Fruit fly (Drosophila melanogaster): ENCODE measurements around the gene sds22.

The sds22 gene

DNA sequence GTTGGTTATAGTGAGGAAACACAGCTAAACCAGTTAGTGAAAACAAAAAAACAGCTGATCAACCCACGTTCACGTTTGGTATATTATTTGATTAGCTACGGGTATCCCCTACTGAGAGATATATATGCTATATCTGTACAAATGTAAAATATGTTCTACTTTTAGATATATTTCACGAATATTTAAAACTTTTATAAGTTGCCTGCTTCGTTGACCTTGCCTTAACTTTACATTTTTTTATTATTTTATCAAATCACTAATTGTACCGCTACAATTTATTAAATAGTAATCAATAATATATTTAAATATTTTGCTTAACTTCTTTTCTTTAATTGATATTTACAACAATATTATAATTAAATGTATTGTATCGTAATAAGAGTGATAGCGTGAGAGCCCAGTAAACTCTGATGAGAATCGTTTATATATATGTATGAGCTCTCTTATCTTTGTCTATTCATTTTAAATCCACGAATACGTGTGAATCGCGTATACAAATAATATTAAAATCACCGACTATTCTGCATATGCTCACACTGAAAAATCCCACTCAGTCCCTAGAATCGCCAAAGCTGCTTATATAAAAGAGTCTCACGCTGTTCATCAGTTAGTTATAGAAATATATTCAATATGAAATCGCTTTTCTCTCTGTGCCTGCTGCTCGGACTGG, 21.2 kb downstream of the sds22 start, which contains the start of gene CG42821:
Gene CG42821 (plus strand): TSS at position 620 of the 670 bp plus-strand sequence.
- no peak for TF ChIP-seq Sin3A (optimal IDR thresholded peaks at IDR 0.05)
- TF ChIP-seq insv (optimal IDR thresholded peaks at IDR 0.05) = no peak
- TF ChIP-seq psq (optimal IDR thresholded peaks at IDR 0.05) = no peak
- TF ChIP-seq ttk (optimal IDR thresholded peaks at IDR 0.05) = no peak
- no peak for TF ChIP-seq Myc (optimal IDR thresholded peaks at IDR 0.05)
- TF ChIP-seq h (optimal IDR thresholded peaks at IDR 0.05) = no peak

DNA sequence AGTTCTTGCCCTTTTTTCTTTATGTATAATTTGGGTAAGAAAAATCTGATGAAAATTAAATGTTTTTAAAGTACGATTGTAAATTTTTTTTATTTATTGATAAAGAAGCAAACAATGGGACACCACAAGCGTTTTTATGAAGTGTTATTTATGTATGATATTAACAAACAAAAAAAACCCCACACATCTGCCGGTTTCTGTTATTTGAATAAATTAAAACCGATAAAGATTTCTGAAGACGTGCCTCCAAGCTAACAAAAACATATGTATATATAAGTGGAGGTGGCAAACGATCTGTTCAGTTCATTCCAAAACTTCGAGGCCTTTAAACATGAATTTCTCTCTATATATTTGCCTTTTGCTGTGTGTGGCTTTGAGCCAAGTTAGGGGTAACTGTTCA, 22.2 kb downstream of the sds22 start, which contains the start of gene CG42822:
Gene CG42822 (plus strand): TSS at position 301 of the 400 bp plus-strand sequence.
- TF ChIP-seq insv (optimal IDR thresholded peaks at IDR 0.05) = no peak
- no peak for TF ChIP-seq Myc (optimal IDR thresholded peaks at IDR 0.05)
- no peak for TF ChIP-seq h (optimal IDR thresholded peaks at IDR 0.05)
- TF ChIP-seq ttk (optimal IDR thresholded peaks at IDR 0.05) = no peak
- TF ChIP-seq psq (optimal IDR thresholded peaks at IDR 0.05) = no peak

- no peak for TF ChIP-seq ttk (optimal IDR thresholded peaks at IDR 0.05)
- no peak for TF ChIP-seq psq (optimal IDR thresholded peaks at IDR 0.05)
- TF ChIP-seq insv (optimal IDR thresholded peaks at IDR 0.05) = no peak
- TF ChIP-seq Sin3A (optimal IDR thresholded peaks at IDR 0.05) = no peak
- TF ChIP-seq Myc (optimal IDR thresholded peaks at IDR 0.05) = no peak
- no peak for TF ChIP-seq h (optimal IDR thresholded peaks at IDR 0.05)
These were observed 24.0 kb downstream of the sds22 start, which contains the start of gene CG5866 for dm6 chr3R:17415439-17415838. Gene CG5866, plus strand, starts transcription at chr3R:17415739.

- TF ChIP-seq h (optimal IDR thresholded peaks at IDR 0.05) = no peak
These were observed 25.8 kb downstream of the sds22 start, which contains the start of gene CG33333 for dm6 chr3R:17417167-17417566. Gene CG33333, plus strand, starts transcription at chr3R:17417467.

- TF ChIP-seq Myc (optimal IDR thresholded peaks at IDR 0.05) (no peak), insv (optimal IDR thresholded peaks at IDR 0.05) (no peak)
These were observed 27.1 kb downstream of the sds22 start, which contains the start of gene CG42834 for dm6 chr3R:17418459-17418858. Gene CG42834, plus strand, starts transcription at chr3R:17418759.

- no peak for TF ChIP-seq h (optimal IDR thresholded peaks at IDR 0.05)
- no peak for TF ChIP-seq Sin3A (optimal IDR thresholded peaks at IDR 0.05)
- TF ChIP-seq ttk (optimal IDR thresholded peaks at IDR 0.05) = no peak
- no peak for TF ChIP-seq psq (optimal IDR thresholded peaks at IDR 0.05)
- no peak for TF ChIP-seq Myc (optimal IDR thresholded peaks at IDR 0.05)
- TF ChIP-seq insv (optimal IDR thresholded peaks at IDR 0.05) = no peak
These were observed 28.9 kb downstream of the sds22 start, which contains the start of gene CG42835 for dm6 chr3R:17420338-17420737. Gene CG42835, plus strand, starts transcription at chr3R:17420638.

dm6 chr3R:17422102-17422501, 30.7 kb downstream of the sds22 start, which contains the start of gene CG14332:
Gene CG14332, minus strand, starts transcription at chr3R:17422202.
- TF ChIP-seq h (optimal IDR thresholded peaks at IDR 0.05) (no peak), insv (optimal IDR thresholded peaks at IDR 0.05) (no peak), Sin3A (optimal IDR thresholded peaks at IDR 0.05) (no peak), ttk (optimal IDR thresholded peaks at IDR 0.05) (no peak), Myc (optimal IDR thresholded peaks at IDR 0.05) (no peak)

DNA sequence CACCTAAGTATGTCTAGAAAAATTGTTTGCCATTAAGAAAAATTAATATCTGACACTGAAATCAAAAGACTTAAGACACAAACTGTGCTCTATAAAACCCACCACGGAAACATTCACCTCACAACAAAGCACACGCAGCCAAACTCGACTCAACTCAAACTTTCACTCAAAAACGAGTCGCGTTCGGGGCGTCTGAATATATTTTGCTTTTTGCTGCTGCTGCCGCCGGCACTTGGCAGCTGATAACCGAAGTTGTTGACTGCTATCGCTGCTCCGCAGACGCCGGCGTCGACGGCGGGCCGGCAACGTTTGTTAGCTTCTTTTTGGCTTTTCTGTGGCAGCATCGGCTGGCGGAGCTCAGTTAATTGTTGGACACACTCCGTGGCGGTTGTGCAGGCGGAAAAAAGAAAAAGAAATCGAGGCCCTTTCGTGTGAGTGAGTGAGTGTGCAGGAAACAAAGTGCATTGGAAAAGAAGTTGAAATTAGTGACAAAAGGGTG, 34.1 kb downstream of the sds22 start, which contains the start of gene cysu:
Gene cysu (plus strand): TSS at position 352 of the 499 bp plus-strand sequence.
- TF ChIP-seq Sin3A (optimal IDR thresholded peaks at IDR 0.05) (no peak), ttk (optimal IDR thresholded peaks at IDR 0.05) (no peak), psq (optimal IDR thresholded peaks at IDR 0.05) (no peak), insv (optimal IDR thresholded peaks at IDR 0.05) (no peak), h (optimal IDR thresholded peaks at IDR 0.05) (no peak), Myc (optimal IDR thresholded peaks at IDR 0.05) (no peak)

DNA sequence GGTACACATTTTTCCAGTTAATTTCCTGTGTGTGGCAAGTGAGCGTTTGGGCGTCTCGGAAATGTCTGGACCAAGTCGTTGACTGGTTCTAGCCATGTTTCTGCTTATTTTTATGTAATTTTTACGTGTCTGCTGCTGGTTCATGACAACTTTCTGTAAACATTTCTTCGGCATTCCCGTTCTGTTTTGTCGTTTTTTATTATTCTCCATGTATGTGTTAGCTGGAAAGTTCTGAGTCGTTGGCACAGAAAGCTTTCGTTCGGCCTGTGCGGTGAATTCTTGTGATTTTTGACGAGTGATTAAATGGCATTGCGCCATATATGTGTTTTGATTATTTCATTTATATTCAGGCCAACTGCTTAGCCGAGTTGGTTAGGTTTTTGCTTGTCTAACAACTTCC, 34.9 kb downstream of the sds22 start:
- no peak for TF ChIP-seq h (optimal IDR thresholded peaks at IDR 0.05)
- no peak for TF ChIP-seq Myc (optimal IDR thresholded peaks at IDR 0.05)
- no peak for TF ChIP-seq insv (optimal IDR thresholded peaks at IDR 0.05)
- no peak for TF ChIP-seq psq (optimal IDR thresholded peaks at IDR 0.05)

DNA sequence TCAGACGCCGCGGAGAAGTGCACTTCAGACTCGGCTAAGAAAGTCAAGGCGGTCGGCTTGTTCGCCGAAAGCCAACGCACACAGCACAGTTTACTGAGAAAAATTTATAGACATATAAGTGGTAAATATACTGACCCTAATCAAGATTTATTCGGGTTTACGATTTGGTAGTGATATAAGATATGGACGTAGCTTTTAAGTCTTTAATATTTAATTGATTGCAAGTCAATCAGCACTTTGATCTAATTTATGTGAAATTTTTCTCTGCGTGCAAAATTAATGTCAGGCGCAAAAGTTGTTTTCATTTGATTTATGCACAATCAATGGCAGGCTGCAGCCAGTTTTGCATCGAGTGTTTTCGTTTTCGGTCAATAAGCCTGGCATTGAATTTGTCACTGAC, 39.1 kb downstream of the sds22 start:
- TF ChIP-seq insv (optimal IDR thresholded peaks at IDR 0.05) = no peak
- TF ChIP-seq h (optimal IDR thresholded peaks at IDR 0.05) = no peak
- TF ChIP-seq psq (optimal IDR thresholded peaks at IDR 0.05) = no peak
- no peak for TF ChIP-seq Myc (optimal IDR thresholded peaks at IDR 0.05)
- no peak for TF ChIP-seq Sin3A (optimal IDR thresholded peaks at IDR 0.05)
- TF ChIP-seq ttk (optimal IDR thresholded peaks at IDR 0.05) = no peak

dm6 chr3R:17433117-17433516, 41.7 kb downstream of the sds22 start:
- TF ChIP-seq h (optimal IDR thresholded peaks at IDR 0.05) (no peak), Sin3A (optimal IDR thresholded peaks at IDR 0.05) (no peak), ttk (optimal IDR thresholded peaks at IDR 0.05) (no peak), insv (optimal IDR thresholded peaks at IDR 0.05) (no peak), Myc (optimal IDR thresholded peaks at IDR 0.05) (no peak), psq (optimal IDR thresholded peaks at IDR 0.05) (no peak)

DNA sequence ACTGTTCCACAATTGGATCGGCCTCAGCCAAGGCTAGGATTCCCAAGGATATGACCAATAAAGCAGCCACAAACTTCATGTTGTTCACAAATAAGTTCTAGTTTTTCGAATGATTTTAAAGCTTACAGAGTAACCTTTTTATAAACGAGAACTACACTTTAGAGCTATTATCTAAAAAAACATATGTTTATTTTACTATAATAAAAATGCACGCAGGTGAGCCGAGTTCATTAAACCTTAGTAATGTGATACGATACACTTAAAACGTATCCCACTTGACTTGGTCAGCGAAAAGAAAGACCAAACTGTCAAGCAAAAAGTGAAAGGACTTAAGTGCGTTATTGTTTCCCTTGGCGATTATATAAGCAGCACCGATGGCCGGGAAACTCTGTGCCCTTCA, 42.9 kb downstream of the sds22 start, which contains the start of gene CG44090:
Gene CG44090 (minus strand): TSS at position 101 of the 400 bp plus-strand sequence.
- TF ChIP-seq h (optimal IDR thresholded peaks at IDR 0.05) (no peak), ttk (optimal IDR thresholded peaks at IDR 0.05) (no peak), Myc (optimal IDR thresholded peaks at IDR 0.05) (no peak), psq (optimal IDR thresholded peaks at IDR 0.05) (no peak), insv (optimal IDR thresholded peaks at IDR 0.05) (no peak), Sin3A (optimal IDR thresholded peaks at IDR 0.05) (no peak)

- TF ChIP-seq ttk (optimal IDR thresholded peaks at IDR 0.05) = no peak
- no peak for TF ChIP-seq Myc (optimal IDR thresholded peaks at IDR 0.05)
- TF ChIP-seq h (optimal IDR thresholded peaks at IDR 0.05) = no peak
- no peak for TF ChIP-seq psq (optimal IDR thresholded peaks at IDR 0.05)
- no peak for TF ChIP-seq insv (optimal IDR thresholded peaks at IDR 0.05)
- no peak for TF ChIP-seq Sin3A (optimal IDR thresholded peaks at IDR 0.05)
These were observed 49.2 kb downstream of the sds22 start, which contains the start of gene CG14331 for dm6 chr3R:17440628-17441027. Gene CG14331, minus strand, starts transcription at chr3R:17440728.
